Fruit fly (Drosophila melanogaster) whole organism, prepupa: Measurements from ENCODE around the gene CG15544.

Experiments
- Blimp-1 ChIP-seq: fragments of 200-800 bp; sonication (Bioruptor generic); optimal IDR thresholded peaks from 3 replicates; lab custom pipeline; 2017; ENCODE audit warnings: missing biosample characterization, missing genetic modification characterization, mild to moderate bottlenecking, moderate library complexity, missing genetic modification reagents
- CG10631 ChIP-seq: fragments of 200-800 bp; sonication (Bioruptor generic); optimal IDR thresholded peaks from 2 replicates; lab custom pipeline; 2016; ENCODE audit warnings: missing biosample characterization, missing genetic modification characterization
- CG11294 ChIP-seq: fragments of 200-800 bp; sonication (Bioruptor generic); IDR thresholded peaks from 2 replicates; pipeline ENCODE4 v1.3.6; 2022; ENCODE audit warnings: missing biosample characterization, missing genetic modification characterization
- CG11902 ChIP-seq: fragments of 200-800 bp; sonication (Bioruptor generic); optimal IDR thresholded peaks from 3 replicates; lab custom pipeline; 2016; ENCODE audit warnings: missing biosample characterization, missing genetic modification characterization
- CG1621 ChIP-seq: fragments of 200-800 bp; sonication (Bioruptor generic); optimal IDR thresholded peaks from 3 replicates; lab custom pipeline; 2018; ENCODE audit warnings: missing biosample characterization, mild to moderate bottlenecking, missing genetic modification characterization
- CG3032 ChIP-seq: fragments of 200-800 bp; optimal IDR thresholded peaks from 2 replicates; lab custom pipeline; 2019; ENCODE audit warnings: missing biosample characterization, mild to moderate bottlenecking, missing genetic modification characterization, moderate library complexity
- CG31627 ChIP-seq: fragments of 200-800 bp; sonication (Bioruptor generic); optimal IDR thresholded peaks from 3 replicates; lab custom pipeline; 2016; ENCODE audit warnings: missing biosample characterization, missing genetic modification characterization
- CG34406 ChIP-seq: fragments of 200-800 bp; sonication (Bioruptor generic); optimal IDR thresholded peaks from 3 replicates; lab custom pipeline; 2016; ENCODE audit warnings: missing biosample characterization, missing genetic modification characterization
- CG3919 ChIP-seq: fragments of 200-800 bp; sonication (Bioruptor generic); optimal IDR thresholded peaks from 3 replicates; lab custom pipeline; 2016; ENCODE audit warnings: missing biosample characterization, missing genetic modification characterization
- CG6163 ChIP-seq: fragments of 200-800 bp; sonication (Bioruptor generic); IDR thresholded peaks from 3 replicates; pipeline ENCODE4 v1.3.6; 2022; ENCODE audit warnings: missing biosample characterization, missing genetic modification characterization
- CG6792 ChIP-seq: fragments of 200-800 bp; sonication (Bioruptor generic); optimal IDR thresholded peaks from 3 replicates; lab custom pipeline; 2016; ENCODE audit warnings: missing biosample characterization, missing genetic modification characterization
- CG7368 ChIP-seq: fragments of 200-800 bp; sonication (Bioruptor generic); optimal IDR thresholded peaks from 3 replicates; lab custom pipeline; 2016; ENCODE audit warnings: missing biosample characterization, missing genetic modification characterization
- CG8319 ChIP-seq: fragments of 200-800 bp; sonication (Bioruptor generic); optimal IDR thresholded peaks from 3 replicates; lab custom pipeline; 2016; ENCODE audit warnings: missing biosample characterization, missing genetic modification characterization
- CG8632 ChIP-seq: fragments of 200-800 bp; sonication (Bioruptor generic); optimal IDR thresholded peaks from 3 replicates; lab custom pipeline; 2016; ENCODE audit warnings: missing biosample characterization, missing genetic modification characterization
- Eip75B ChIP-seq: fragments of 200-800 bp; sonication (Bioruptor generic); optimal IDR thresholded peaks from 3 replicates; lab custom pipeline; 2016; ENCODE audit warnings: missing biosample characterization, missing genetic modification characterization
- Eip78C ChIP-seq: fragments of 200-800 bp; sonication (Bioruptor generic); peaks from one replicate; lab custom pipeline; 2016; ENCODE audit warnings: missing biosample characterization, missing genetic modification characterization
- Eip93F ChIP-seq: fragments of 200-800 bp; sonication (Bioruptor generic); optimal IDR thresholded peaks from 2 replicates; lab custom pipeline; 2016; ENCODE audit warnings: missing biosample characterization, mild to moderate bottlenecking, missing genetic modification characterization
- Ets96B ChIP-seq: fragments of 200-800 bp; optimal IDR thresholded peaks from 2 replicates; lab custom pipeline; 2019; ENCODE audit warnings: missing biosample characterization, mild to moderate bottlenecking, missing genetic modification characterization, moderate library complexity
- Gug ChIP-seq: fragments of 200-800 bp; sonication (Bioruptor generic); IDR thresholded peaks from 2 replicates; pipeline ENCODE4 v1.3.6; 2022; ENCODE audit warnings: missing biosample characterization, missing genetic modification characterization
- Hr38 ChIP-seq: sonication (Bioruptor generic); optimal IDR thresholded peaks from 2 replicates; lab custom pipeline; 2016; ENCODE audit warnings: missing biosample characterization, missing genetic modification characterization
- Hr39 ChIP-seq: fragments of 200-800 bp; sonication (Bioruptor generic); optimal IDR thresholded peaks from 2 replicates; lab custom pipeline; 2016; ENCODE audit warnings: missing biosample characterization, missing genetic modification characterization
- Lpt ChIP-seq: fragments of 200-800 bp; sonication (Bioruptor generic); optimal IDR thresholded peaks from 3 replicates; lab custom pipeline; 2016; ENCODE audit warnings: missing biosample characterization, missing genetic modification characterization
- Met ChIP-seq: fragments of 200-800 bp; sonication (Bioruptor generic); optimal IDR thresholded peaks from 3 replicates; lab custom pipeline; 2016; ENCODE audit warnings: missing biosample characterization, missing genetic modification characterization
- OdsH ChIP-seq: fragments of 200-800 bp; sonication (Bioruptor generic); optimal IDR thresholded peaks from 3 replicates; lab custom pipeline; 2016; ENCODE audit warnings: missing biosample characterization, missing genetic modification characterization
- Sox102F ChIP-seq: fragments of 200-800 bp; sonication (Bioruptor generic); optimal IDR thresholded peaks from 2 replicates; lab custom pipeline; 2016; ENCODE audit warnings: missing biosample characterization, mild to moderate bottlenecking, missing genetic modification characterization
- achi ChIP-seq: fragments of 200-800 bp; sonication (Bioruptor generic); optimal IDR thresholded peaks from 3 replicates; lab custom pipeline; 2016; ENCODE audit warnings: missing biosample characterization, missing genetic modification characterization
- acj6 ChIP-seq: fragments of 200-800 bp; sonication (Bioruptor generic); optimal IDR thresholded peaks from 3 replicates; lab custom pipeline; 2016; ENCODE audit warnings: missing biosample characterization, missing genetic modification characterization
- cyc ChIP-seq: fragments of 200-800 bp; sonication (Bioruptor generic); optimal IDR thresholded peaks from 3 replicates; lab custom pipeline; 2016; ENCODE audit warnings: missing biosample characterization, missing genetic modification characterization
- dac ChIP-seq: fragments of 200-800 bp; sonication (Bioruptor generic); optimal IDR thresholded peaks from 2 replicates; lab custom pipeline; 2017; ENCODE audit warnings: missing biosample characterization, mild to moderate bottlenecking, missing genetic modification characterization
- fd59A ChIP-seq: fragments of 200-800 bp; sonication (Bioruptor generic); optimal IDR thresholded peaks from 2 replicates; lab custom pipeline; 2017; ENCODE audit warnings: missing biosample characterization, mild to moderate bottlenecking, missing genetic modification characterization, missing genetic modification reagents
- fd85E ChIP-seq: fragments of 200-800 bp; sonication (Bioruptor generic); optimal IDR thresholded peaks from 3 replicates; lab custom pipeline; 2016; ENCODE audit warnings: missing biosample characterization, missing genetic modification characterization
- lz ChIP-seq: fragments of 200-800 bp; sonication (Bioruptor generic); optimal IDR thresholded peaks from 3 replicates; lab custom pipeline; 2016; ENCODE audit warnings: missing biosample characterization, missing genetic modification characterization
- pdm3 ChIP-seq: fragments of 200-800 bp; sonication (Bioruptor generic); optimal IDR thresholded peaks from 3 replicates; lab custom pipeline; 2016; ENCODE audit warnings: missing biosample characterization, missing genetic modification characterization
- svp ChIP-seq: fragments of 200-800 bp; sonication (Bioruptor generic); peaks from one replicate; lab custom pipeline; 2016; ENCODE audit warnings: missing biosample characterization, missing genetic modification characterization
- vri ChIP-seq: fragments of 200-800 bp; sonication (Bioruptor generic); optimal IDR thresholded peaks from 3 replicates; lab custom pipeline; 2016; ENCODE audit warnings: missing biosample characterization, mild to moderate bottlenecking, missing genetic modification characterization

The CG15544 gene

DNA sequence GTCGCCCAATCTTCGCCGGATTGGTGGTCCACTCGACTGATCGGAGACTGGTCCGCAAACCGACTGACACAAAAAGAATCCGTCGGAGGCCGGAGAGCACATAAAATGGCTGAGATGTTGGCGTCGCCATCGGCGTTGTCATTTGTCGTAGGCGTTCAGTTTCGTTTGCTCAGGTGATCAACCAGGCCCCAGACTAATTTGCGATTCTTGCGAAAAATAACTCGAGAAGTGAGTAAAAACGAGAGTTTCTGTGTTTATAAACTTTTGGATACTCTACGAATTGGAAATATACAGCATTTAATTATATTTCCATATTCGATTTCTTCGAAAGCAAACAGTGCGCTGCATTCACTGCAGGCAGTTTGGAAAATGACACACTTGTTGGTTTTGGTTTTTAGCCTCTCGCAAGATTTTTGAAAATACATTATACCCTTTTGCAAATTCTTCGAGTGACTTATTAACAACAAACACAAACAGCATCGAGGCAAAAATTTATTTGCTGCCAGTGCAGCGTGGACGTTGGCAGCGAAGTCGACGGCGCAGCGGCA, 48.6 kb downstream of the CG15544 start, which contains the start of gene CG15546 (continued):
- TF ChIP-seq lz (peak; percentile 0), achi (GFP tag; lab: Kevin White, UChicago) (no peak), Met (GFP tag; lab: Kevin White, UChicago) (no peak), CG8632 (GFP tag; lab: Kevin White, UChicago) (no peak), CG3919 (GFP tag; lab: Kevin White, UChicago) (peak; percentile 2), pdm3 (GFP tag; lab: Kevin White, UChicago) (peak; percentile 26), Eip78C (GFP tag; lab: Kevin White, UChicago) (peak; percentile 44), Hr39 (GFP tag; lab: Kevin White, UChicago) (peak; percentile 28)

DNA sequence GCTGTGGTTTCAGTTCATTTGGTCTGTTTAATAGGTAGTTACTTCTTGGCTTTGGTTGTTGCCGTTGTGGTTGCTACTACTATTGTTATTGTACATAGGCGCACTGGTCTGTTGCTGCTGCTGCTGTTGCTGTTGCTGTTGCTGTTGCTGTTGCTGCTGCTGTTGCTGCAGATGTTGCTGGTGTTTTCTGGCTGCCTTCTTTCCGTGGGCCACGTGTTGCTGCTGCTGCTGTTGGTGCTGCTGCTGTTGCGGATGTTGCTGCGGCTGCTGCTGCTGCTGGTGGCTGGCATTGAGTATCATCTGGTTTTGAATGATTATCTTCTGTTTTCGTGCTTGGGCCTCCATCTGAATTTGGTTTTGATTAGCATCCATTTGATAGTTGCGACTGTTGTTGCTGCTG, 50.5 kb downstream of the CG15544 start:
- TF ChIP-seq CG11294 (GFP tag; lab: Robert Waterston, UW) (no peak), CG1621 (no peak), Gug (GFP tag; lab: Robert Waterston, UW) (no peak), Hr38 (GFP tag; lab: Kevin White, UChicago) (no peak), Eip75B (GFP tag; lab: Kevin White, UChicago) (no peak), Hr39 (GFP tag; lab: Kevin White, UChicago) (no peak), dac (GFP tag; lab: Kevin White, UChicago) (no peak), Eip93F (no peak), CG10631 (GFP tag; lab: Kevin White, UChicago) (no peak), CG8319 (GFP tag; lab: Kevin White, UChicago) (no peak), vri (GFP tag; lab: Kevin White, UChicago) (no peak), pdm3 (GFP tag; lab: Kevin White, UChicago) (no peak), CG7368 (GFP tag; lab: Kevin White, UChicago) (no peak), OdsH (no peak)

DNA sequence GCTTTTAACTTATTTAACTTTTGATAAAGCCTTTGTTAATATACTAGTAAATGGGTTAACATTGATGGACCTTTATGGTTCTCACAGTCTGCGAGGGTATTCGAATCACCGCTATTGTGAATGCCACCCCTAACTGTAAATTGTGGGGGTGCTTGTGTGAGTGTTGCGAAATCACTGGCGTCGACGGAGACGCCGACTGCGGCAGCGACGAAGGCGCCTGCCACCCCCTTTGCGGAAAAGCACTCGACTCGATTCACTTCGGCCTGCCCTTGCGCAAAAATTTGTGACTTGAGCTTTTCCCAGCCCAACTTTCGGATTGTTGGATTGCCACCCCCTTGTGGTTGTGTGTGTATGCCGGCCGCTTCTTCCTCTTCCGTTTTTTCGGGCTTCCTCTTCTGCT, 52.4 kb downstream of the CG15544 start:
- TF ChIP-seq vri (GFP tag; lab: Kevin White, UChicago): no peak
- TF ChIP-seq CG3032: no peak
- TF ChIP-seq Sox102F (GFP tag; lab: Kevin White, UChicago): no peak
- no peak for TF ChIP-seq svp (GFP tag; lab: Kevin White, UChicago)
- TF ChIP-seq Hr38 (GFP tag; lab: Kevin White, UChicago): no peak
- no peak for TF ChIP-seq fd59A (GFP tag; lab: Kevin White, UChicago)
- no peak for TF ChIP-seq cyc (GFP tag; lab: Kevin White, UChicago)
- no peak for TF ChIP-seq OdsH
- no peak for TF ChIP-seq CG31627 (GFP tag; lab: Kevin White, UChicago)
- TF ChIP-seq Eip78C (GFP tag; lab: Kevin White, UChicago): no peak
- TF ChIP-seq Met (GFP tag; lab: Kevin White, UChicago): no peak
- TF ChIP-seq pdm3 (GFP tag; lab: Kevin White, UChicago): no peak
- no peak for TF ChIP-seq Eip75B (GFP tag; lab: Kevin White, UChicago)
- TF ChIP-seq Blimp-1 (GFP tag; lab: Kevin White, UChicago): no peak
- TF ChIP-seq CG1621: no peak
- TF ChIP-seq CG3919 (GFP tag; lab: Kevin White, UChicago): no peak
- no peak for TF ChIP-seq acj6 (GFP tag; lab: Kevin White, UChicago)

DNA sequence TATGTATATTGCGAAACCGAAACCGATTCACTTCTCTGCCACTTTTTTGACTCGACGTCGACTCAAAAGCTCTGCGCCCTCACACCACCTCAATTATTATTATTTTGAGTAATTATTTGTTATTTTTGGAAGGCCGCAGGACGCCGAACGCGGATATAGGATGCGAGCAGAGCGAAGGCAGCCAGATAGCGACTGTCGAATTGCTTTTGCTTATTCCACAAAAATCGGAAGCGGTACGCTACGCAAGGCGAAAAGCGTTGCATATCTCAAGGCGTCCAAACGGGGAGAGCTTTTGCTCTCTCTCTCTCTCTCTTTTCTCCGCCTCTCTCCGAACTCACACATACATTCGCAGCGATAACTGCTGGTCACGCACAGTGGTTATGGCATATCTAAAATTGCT, 53.3 kb downstream of the CG15544 start, which contains the start of gene CG12071:
Gene CG12071 (minus strand): TSS at position 134 of the 400 bp plus-strand sequence.
- TF ChIP-seq CG11902 (GFP tag; lab: Kevin White, UChicago) (no peak), vri (GFP tag; lab: Kevin White, UChicago) (no peak), svp (GFP tag; lab: Kevin White, UChicago) (no peak), Ets96B (tag; lab: Kevin White, UChicago) (no peak)

DNA sequence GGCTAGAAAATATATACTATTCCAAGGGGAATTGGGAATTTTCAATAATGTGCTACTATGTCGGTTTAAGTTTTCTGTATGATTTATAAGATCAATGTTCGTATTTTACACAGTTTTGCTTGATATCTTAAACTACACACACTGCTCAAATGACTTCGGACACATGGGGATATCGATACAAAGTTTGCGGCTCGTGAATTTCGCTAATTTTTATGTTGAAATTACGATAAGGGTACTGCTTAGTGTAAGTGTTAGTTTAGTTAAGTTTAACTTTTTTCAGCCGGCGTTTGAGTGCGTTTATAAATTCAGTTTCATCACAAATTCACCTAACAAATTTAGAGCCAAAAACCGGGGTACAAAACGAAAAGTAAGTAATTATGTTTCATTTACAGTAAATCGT, 55.8 kb downstream of the CG15544 start, which contains the start of gene CG15547:
Gene CG15547 (minus strand): TSS at position 101 of the 400 bp plus-strand sequence.
- TF ChIP-seq acj6 (GFP tag; lab: Kevin White, UChicago): no peak
- no peak for TF ChIP-seq Lpt (GFP tag; lab: Kevin White, UChicago)
- TF ChIP-seq Eip93F: no peak
- TF ChIP-seq CG8632 (GFP tag; lab: Kevin White, UChicago): no peak
- TF ChIP-seq Eip75B (GFP tag; lab: Kevin White, UChicago): no peak
- TF ChIP-seq CG6792 (GFP tag; lab: Kevin White, UChicago): no peak
- no peak for TF ChIP-seq CG8319 (GFP tag; lab: Kevin White, UChicago)
- no peak for TF ChIP-seq CG10631 (GFP tag; lab: Kevin White, UChicago)
- TF ChIP-seq pdm3 (GFP tag; lab: Kevin White, UChicago): no peak
- TF ChIP-seq CG6163 (GFP tag; lab: Robert Waterston, UW): no peak
- TF ChIP-seq fd85E (GFP tag; lab: Kevin White, UChicago): no peak
- TF ChIP-seq CG34406 (GFP tag; lab: Kevin White, UChicago): no peak
- TF ChIP-seq CG3032: no peak
- TF ChIP-seq, all 60 proteins: peak for 0
